Fruit fly (Drosophila melanogaster) whole organism, embryonic: ENCODE measurements around the gene Vps52.
A peak's percentile ranks its signal among the peaks of the same experiment; 100 is the strongest.

ENCODE experiments used
- BEAF-32 ChIP-seq: fragments of 200-800 bp; sonication (Bioruptor generic); optimal IDR thresholded peaks from 3 replicates; lab custom pipeline; 2017; ENCODE audit warnings: missing biosample characterization, missing genetic modification characterization, mild to moderate bottlenecking, moderate library complexity, missing genetic modification reagents
- CG12391 ChIP-seq: fragments of 200-800 bp; sonication (Bioruptor generic); optimal IDR thresholded peaks from 3 replicates; lab custom pipeline; 2018; ENCODE audit warnings: missing biosample characterization, mild to moderate bottlenecking, missing genetic modification characterization, moderate library complexity
- CG13775 ChIP-seq: fragments of 200-800 bp; sonication (Bioruptor generic); optimal IDR thresholded peaks from 3 replicates; lab custom pipeline; 2017; ENCODE audit warnings: missing biosample characterization, mild to moderate bottlenecking, missing genetic modification characterization
- CG14710 ChIP-seq: fragments of 200-800 bp; sonication (Bioruptor generic); optimal IDR thresholded peaks from 3 replicates; lab custom pipeline; 2019; ENCODE audit warnings: missing biosample characterization, mild to moderate bottlenecking, missing genetic modification characterization, moderate library complexity
- CG14860 ChIP-seq: fragments of 200-800 bp; sonication (Bioruptor generic); IDR thresholded peaks from 3 replicates; pipeline ENCODE4 v1.3.6; 2022; ENCODE audit warnings: missing biosample characterization, missing genetic modification characterization; ENCODE audit not compliant: partially characterized antibody
- CG15514 ChIP-seq: fragments of 200-800 bp; sonication (Bioruptor generic); optimal IDR thresholded peaks from 3 replicates; lab custom pipeline; 2017; ENCODE audit warnings: missing biosample characterization, missing genetic modification characterization, mild to moderate bottlenecking, moderate library complexity, missing genetic modification reagents
- CG16813 ChIP-seq: fragments of 200-800 bp; sonication (Bioruptor generic); IDR thresholded peaks from 3 replicates; pipeline ENCODE4 v1.3.6; 2022; ENCODE audit warnings: missing biosample characterization, missing genetic modification characterization; ENCODE audit not compliant: partially characterized antibody
- CG17186 ChIP-seq: fragments of 200-800 bp; sonication (Bioruptor generic); optimal IDR thresholded peaks from 3 replicates; lab custom pipeline; 2017; ENCODE audit warnings: missing biosample characterization, missing genetic modification reagents, missing genetic modification characterization
- CG2120 ChIP-seq: fragments of 200-800 bp; sonication (Bioruptor generic); optimal IDR thresholded peaks from 3 replicates; lab custom pipeline; 2016; ENCODE audit warnings: missing biosample characterization, missing genetic modification characterization
- CG2712 ChIP-seq: fragments of 200-800 bp; optimal IDR thresholded peaks from 3 replicates; lab custom pipeline; 2019; ENCODE audit warnings: missing biosample characterization, mild to moderate bottlenecking, missing genetic modification characterization, moderate library complexity
- CG30020 ChIP-seq: fragments of 200-800 bp; optimal IDR thresholded peaks from 2 replicates; lab custom pipeline; 2019; ENCODE audit warnings: missing biosample characterization, mild to moderate bottlenecking, missing genetic modification characterization, moderate library complexity
- CG30403 ChIP-seq: fragments of 200-800 bp; sonication (Bioruptor generic); optimal IDR thresholded peaks from 3 replicates; lab custom pipeline; 2016; ENCODE audit warnings: missing biosample characterization, missing genetic modification characterization
- CG34224 ChIP-seq: fragments of 200-800 bp; sonication (Bioruptor generic); IDR thresholded peaks from 3 replicates; pipeline ENCODE4 v1.3.6; 2022; ENCODE audit warnings: missing biosample characterization, missing genetic modification characterization; ENCODE audit not compliant: partially characterized antibody
- CG34422 ChIP-seq: fragments of 200-800 bp; sonication (Bioruptor generic); IDR thresholded peaks from 3 replicates; pipeline ENCODE4 v1.3.6; 2022; ENCODE audit warnings: missing biosample characterization, missing genetic modification characterization
- CG3995 ChIP-seq: fragments of 200-800 bp; sonication (Bioruptor generic); optimal IDR thresholded peaks from 3 replicates; lab custom pipeline; 2016; ENCODE audit warnings: missing biosample characterization, missing genetic modification characterization
- CG43689 ChIP-seq: fragments of 200-800 bp; sonication (Bioruptor generic); IDR thresholded peaks from 2 replicates; pipeline ENCODE4 v1.3.6; 2022; ENCODE audit warnings: missing biosample characterization, missing genetic modification characterization
- CG6791 ChIP-seq: fragments of 200-800 bp; sonication (Bioruptor generic); IDR thresholded peaks from 3 replicates; pipeline ENCODE4 v1.3.6; 2022; ENCODE audit warnings: missing biosample characterization, missing genetic modification characterization; ENCODE audit not compliant: partially characterized antibody
- CG7963 ChIP-seq: fragments of 200-800 bp; sonication (Bioruptor generic); IDR thresholded peaks from 3 replicates; pipeline ENCODE4 v1.3.6; 2022; ENCODE audit warnings: missing biosample characterization, missing genetic modification characterization; ENCODE audit not compliant: partially characterized antibody
- CG9727 ChIP-seq: fragments of 200-800 bp; sonication (Bioruptor generic); optimal IDR thresholded peaks from 3 replicates; lab custom pipeline; 2017; ENCODE audit warnings: missing biosample characterization, mild to moderate bottlenecking, missing genetic modification characterization
- CHES-1-like ChIP-seq: fragments of 200-800 bp; sonication (Bioruptor generic); optimal IDR thresholded peaks from 2 replicates; lab custom pipeline; 2016; ENCODE audit warnings: missing biosample characterization, missing genetic modification characterization
- CoRest ChIP-seq: fragments of 200-800 bp; sonication (Bioruptor generic); optimal IDR thresholded peaks from 3 replicates; lab custom pipeline; 2018; ENCODE audit warnings: missing biosample characterization, mild to moderate bottlenecking, missing genetic modification characterization, moderate library complexity
- Doc3 ChIP-seq: fragments of 200-800 bp; sonication (Bioruptor generic); IDR thresholded peaks from 3 replicates; pipeline ENCODE4 v1.3.6; 2022; ENCODE audit warnings: missing biosample characterization, missing genetic modification characterization; ENCODE audit not compliant: partially characterized antibody
- E2f2 ChIP-seq: fragments of 200-800 bp; sonication (Bioruptor generic); IDR thresholded peaks from 2 replicates; pipeline ENCODE4 v1.3.6; 2022; ENCODE audit warnings: missing biosample characterization, missing genetic modification characterization
- Ets65A ChIP-seq: fragments of 200-800 bp; sonication (Bioruptor generic); peaks from one replicate; lab custom pipeline; 2016; ENCODE audit warnings: missing biosample characterization, missing genetic modification characterization
- Ets97D ChIP-seq: fragments of 200-800 bp; sonication (Bioruptor generic); optimal IDR thresholded peaks from 3 replicates; lab custom pipeline; 2016; ENCODE audit warnings: missing biosample characterization, missing genetic modification characterization
- H2.0 ChIP-seq: fragments of 200-800 bp; sonication (Bioruptor generic); IDR thresholded peaks from 2 replicates; pipeline ENCODE4 v1.3.6; 2022; ENCODE audit warnings: missing biosample characterization, missing genetic modification characterization
- Lhr ChIP-seq: fragments of 200-800 bp; sonication (Bioruptor generic); optimal IDR thresholded peaks from 3 replicates; lab custom pipeline; 2017; ENCODE audit warnings: mild to moderate bottlenecking, missing biosample characterization, missing genetic modification reagents, missing genetic modification characterization
- Med ChIP-seq: fragments of 200-800 bp; sonication (Bioruptor generic); peaks from one replicate; lab custom pipeline; 2016; ENCODE audit warnings: missing biosample characterization, missing genetic modification characterization, mild to moderate bottlenecking, inconsistent platforms, moderate library complexity
- NC2β ChIP-seq: fragments of 200-800 bp; sonication (Bioruptor generic); optimal IDR thresholded peaks from 2 replicates; lab custom pipeline; 2016; ENCODE audit warnings: missing biosample characterization, missing genetic modification characterization
- PHDP ChIP-seq: fragments of 200-800 bp; sonication (Bioruptor generic); optimal IDR thresholded peaks from 3 replicates; lab custom pipeline; 2018; ENCODE audit warnings: missing biosample characterization, mild to moderate bottlenecking, missing genetic modification characterization, moderate library complexity
- Scr ChIP-seq: fragments of 200-800 bp; sonication (Bioruptor generic); IDR thresholded peaks from 2 replicates; pipeline ENCODE4 v1.3.6; 2022; ENCODE audit warnings: missing biosample characterization, missing genetic modification characterization; ENCODE audit not compliant: partially characterized antibody
- Spps ChIP-seq: fragments of 200-800 bp; sonication (Bioruptor generic); optimal IDR thresholded peaks from 2 replicates; lab custom pipeline; 2018; ENCODE audit warnings: missing biosample characterization, mild to moderate bottlenecking, missing genetic modification characterization
- Sry-δ ChIP-seq: fragments of 200-800 bp; sonication (Bioruptor generic); optimal IDR thresholded peaks from 2 replicates; lab custom pipeline; 2016; ENCODE audit warnings: missing biosample characterization, missing genetic modification characterization
- Ssrp ChIP-seq: fragments of 200-800 bp; sonication (Bioruptor generic); optimal IDR thresholded peaks from 2 replicates; lab custom pipeline; 2018; ENCODE audit warnings: missing biosample characterization, mild to moderate bottlenecking, missing genetic modification characterization, moderate library complexity
- cad ChIP-seq: fragments of >200 bp; optimal IDR thresholded peaks from 2 replicates; lab custom pipeline; 2017; ENCODE audit warnings: missing biosample characterization, missing genetic modification characterization
- crp ChIP-seq, 2 experiments: fragments of 200-800 bp; sonication (Bioruptor generic); optimal IDR thresholded peaks; 2 replicates in 1 of 2; 3 replicates in 1 of 2; lab custom pipeline; 2017; ENCODE audit warnings: missing biosample characterization in 2 of 2, missing genetic modification characterization in 2 of 2, mild to moderate bottlenecking in 1 of 2, moderate library complexity in 1 of 2
- en ChIP-seq: fragments of 200-800 bp; sonication (Bioruptor generic); optimal IDR thresholded peaks from 2 replicates; lab custom pipeline; 2016; ENCODE audit warnings: missing biosample characterization, missing genetic modification characterization
- ewg ChIP-seq: fragments of 200-800 bp; sonication (Bioruptor generic); optimal IDR thresholded peaks from 3 replicates; lab custom pipeline; 2017; ENCODE audit warnings: mild to moderate bottlenecking, missing biosample characterization, missing genetic modification reagents, missing genetic modification characterization
- gcm2 ChIP-seq: fragments of 200-800 bp; sonication (Bioruptor generic); optimal IDR thresholded peaks from 2 replicates; lab custom pipeline; 2016; ENCODE audit warnings: missing biosample characterization, missing genetic modification characterization
- gfzf ChIP-seq: fragments of 200-800 bp; sonication (Bioruptor generic); optimal IDR thresholded peaks from 2 replicates; lab custom pipeline; 2016; ENCODE audit warnings: missing biosample characterization, mild to moderate bottlenecking, missing genetic modification characterization, moderate library complexity
- hb ChIP-seq: fragments of 200-800 bp; sonication (Bioruptor generic); IDR thresholded peaks from 3 replicates; pipeline ENCODE4 v1.3.6; 2022; ENCODE audit warnings: missing biosample characterization, missing genetic modification characterization; ENCODE audit not compliant: partially characterized antibody
- mld ChIP-seq: fragments of 200-800 bp; sonication (Bioruptor generic); IDR thresholded peaks from 3 replicates; pipeline ENCODE4 v1.3.6; 2022; ENCODE audit warnings: missing biosample characterization, missing genetic modification characterization; ENCODE audit not compliant: partially characterized antibody
- nerfin-2 ChIP-seq: fragments of 200-800 bp; sonication (Bioruptor generic); IDR thresholded peaks from 2 replicates; pipeline ENCODE4 v1.3.6; 2022; ENCODE audit warnings: missing biosample characterization, missing genetic modification characterization; ENCODE audit not compliant: partially characterized antibody
- phol ChIP-seq: fragments of 200-800 bp; sonication (Bioruptor generic); optimal IDR thresholded peaks from 3 replicates; lab custom pipeline; 2018; ENCODE audit warnings: missing biosample characterization, mild to moderate bottlenecking, missing genetic modification characterization, moderate library complexity
- stwl ChIP-seq: fragments of 200-800 bp; sonication (Bioruptor generic); optimal IDR thresholded peaks from 3 replicates; lab custom pipeline; 2018; ENCODE audit warnings: missing biosample characterization, mild to moderate bottlenecking, missing genetic modification characterization, moderate library complexity
- trem ChIP-seq: fragments of 200-800 bp; optimal IDR thresholded peaks from 3 replicates; lab custom pipeline; 2019; ENCODE audit warnings: missing biosample characterization, mild to moderate bottlenecking, missing genetic modification characterization, moderate library complexity
- zfh2 ChIP-seq: fragments of 200-800 bp; sonication (Bioruptor generic); optimal IDR thresholded peaks from 2 replicates; lab custom pipeline; 2016; ENCODE audit warnings: missing biosample characterization, missing genetic modification characterization

Vps52 gene

DNA sequence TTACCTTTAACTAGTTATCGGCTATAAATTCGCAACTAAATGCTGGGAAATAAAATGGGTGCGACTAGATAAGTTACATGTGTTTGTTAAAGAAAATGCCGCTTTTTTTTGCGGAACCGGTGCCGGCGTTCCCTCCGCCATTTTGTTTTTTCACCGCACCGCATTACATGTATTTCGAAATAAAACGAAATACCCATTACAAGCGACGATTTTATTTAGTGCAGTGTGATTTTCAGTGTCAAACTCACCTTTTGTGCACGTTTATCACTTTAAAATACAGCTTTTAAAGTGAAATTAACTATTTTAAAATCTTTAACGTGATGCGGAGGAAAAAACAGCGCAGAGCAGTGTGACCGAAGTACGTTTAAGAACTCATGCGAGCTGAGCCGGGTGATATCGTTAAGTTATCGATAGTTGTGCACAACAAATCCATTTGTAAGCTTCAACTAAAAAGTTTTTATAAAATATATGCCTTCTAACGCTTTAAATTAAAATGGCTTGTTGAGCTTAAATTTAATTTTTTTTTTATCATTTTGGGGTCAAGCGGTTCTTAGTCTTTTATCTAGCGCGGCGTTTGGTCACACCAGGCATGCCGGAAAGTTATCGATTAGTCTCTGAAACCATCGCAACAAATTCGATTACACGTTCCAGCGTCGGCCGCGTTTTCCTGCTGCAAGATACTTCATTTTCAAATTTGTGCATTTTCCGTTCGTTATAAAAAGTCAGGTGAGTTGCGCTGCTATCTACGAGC, 18.4 kb upstream of the Vps52 start, which contains the start of the genes Hel25E and Lam (continued):
- TF ChIP-seq BEAF-32 (peak; percentile 94), Ets65A (GFP tag; lab: Kevin White, UChicago) (peak; percentile 80), CG7963 (peak; percentile 54; the same call in 2 of the 3 replicates), hb (GFP tag; lab: Robert Waterston, UW) (peak; percentile 79; the same call in 2 of the 3 replicates), CHES-1-like (GFP tag; lab: Kevin White, UChicago) (peak; percentile 42), Doc3 (GFP tag; lab: Robert Waterston, UW) (peak; percentile 87), CG2712 (peak; percentile 55), CG34422 (GFP tag; lab: Robert Waterston, UW) (peak; percentile 79; the same call in 1 of the 3 replicates), CG12391 (tag; lab: Kevin White, UChicago) (peak; percentile 63), mld (peak; percentile 59; the same call in 1 of the 3 replicates), H2.0 (GFP tag; lab: Robert Waterston, UW) (no peak), CG30403 (GFP tag; lab: Kevin White, UChicago) (peak; percentile 12), Lhr (GFP tag; lab: Kevin White, UChicago) (peak; percentile 55), ewg (GFP tag; lab: Kevin White, UChicago) (peak; percentile 32), zfh2 (GFP tag; lab: Kevin White, UChicago) (no peak), CG30020 (tag; lab: Kevin White, UChicago) (peak; percentile 31), CG6791 (peak; percentile 81), gfzf (GFP tag; lab: Kevin White, UChicago) (peak; percentile 94), CG15514 (peak; percentile 73), CG9727 (GFP tag; lab: Kevin White, UChicago) (peak; percentile 13), phol (peak; percentile 96), Spps (tag; lab: Kevin White, UChicago) (peak; percentile 18), Sry-δ (peak; percentile 88), CoRest (peak; percentile 3), crp (GFP tag; optimal IDR thresholded peaks at IDR 0.05; lab: Kevin White, UChicago) (peak in 1 of 2 experiments; percentile 21), trem (tag; lab: Kevin White, UChicago) (peak; percentile 81), CG2120 (peak; percentile 29), nerfin-2 (GFP tag; lab: Robert Waterston, UW) (peak; percentile 78), CG3995 (GFP tag; lab: Kevin White, UChicago) (peak; percentile 49), Ssrp (tag; lab: Kevin White, UChicago) (no peak), PHDP (tag; lab: Kevin White, UChicago) (no peak), CG13775 (GFP tag; lab: Kevin White, UChicago) (peak; percentile 7), gcm2 (GFP tag; lab: Kevin White, UChicago) (no peak), CG16813 (GFP tag; lab: Robert Waterston, UW) (peak; percentile 88), en (no peak), CG17186 (GFP tag; lab: Kevin White, UChicago) (peak; percentile 79), CG43689 (GFP tag; lab: Robert Waterston, UW) (no peak), Ets97D (GFP tag; lab: Kevin White, UChicago) (peak; percentile 82), cad (GFP tag; lab: Kevin White, UChicago) (no peak), stwl (tag; lab: Kevin White, UChicago) (peak; percentile 71), CG34224 (GFP tag; lab: Robert Waterston, UW) (peak; percentile 86), NC2β (GFP tag; lab: Kevin White, UChicago) (peak; percentile 60), CG14860 (GFP tag; lab: Robert Waterston, UW) (peak; percentile 66; the same call in 1 of the 3 replicates), Med (peak; percentile 81), Scr (GFP tag; lab: Robert Waterston, UW) (peak; percentile 91), CG14710 (tag; lab: Kevin White, UChicago) (peak; percentile 79), E2f2 (GFP tag; lab: Robert Waterston, UW) (0 out of 2 replicates have a peak, but pooled peaks have one; percentile 40)
